Fruit fly (Drosophila melanogaster) whole organism, embryonic: ENCODE results near the gene Pcmt.

Source experiments
- Asciz ChIP-seq: fragments of 200-800 bp; sonication (Bioruptor generic); optimal IDR thresholded peaks from 2 replicates; lab custom pipeline; 2017; ENCODE audit warnings: missing biosample characterization, mild to moderate bottlenecking, missing genetic modification characterization, missing genetic modification reagents
- Blimp-1 ChIP-seq: fragments of 200-800 bp; sonication (Bioruptor generic); optimal IDR thresholded peaks from 3 replicates; lab custom pipeline; 2018; ENCODE audit warnings: missing biosample characterization, missing genetic modification characterization, mild to moderate bottlenecking, moderate library complexity, missing genetic modification reagents
- CG1024 ChIP-seq: fragments of 200-800 bp; sonication (Bioruptor generic); IDR thresholded peaks from 2 replicates; pipeline ENCODE4 v1.3.6; 2022; ENCODE audit warnings: missing biosample characterization, missing genetic modification characterization
- CG10654 ChIP-seq: fragments of 200-800 bp; sonication (Bioruptor generic); optimal IDR thresholded peaks from 2 replicates; lab custom pipeline; 2016; ENCODE audit warnings: missing biosample characterization, missing genetic modification characterization
- CG12659 ChIP-seq: fragments of 200-800 bp; sonication (Bioruptor generic); optimal IDR thresholded peaks from 3 replicates; lab custom pipeline; 2017; ENCODE audit warnings: mild to moderate bottlenecking, missing biosample characterization, missing genetic modification reagents, missing genetic modification characterization
- CG13287 ChIP-seq: fragments of 200-800 bp; sonication (Bioruptor generic); IDR thresholded peaks from 2 replicates; pipeline ENCODE4 v1.3.6; 2022; ENCODE audit warnings: missing biosample characterization, missing genetic modification characterization; ENCODE audit not compliant: partially characterized antibody
- CG13296 ChIP-seq: fragments of 200-800 bp; sonication (Bioruptor generic); optimal IDR thresholded peaks from 3 replicates; lab custom pipeline; 2018; ENCODE audit warnings: missing biosample characterization, mild to moderate bottlenecking, missing genetic modification characterization
- CG1529 ChIP-seq: fragments of 200-800 bp; sonication (Bioruptor generic); optimal IDR thresholded peaks from 3 replicates; lab custom pipeline; 2018; ENCODE audit warnings: missing biosample characterization, missing genetic modification characterization
- CG15479 ChIP-seq: fragments of 200-800 bp; sonication (Bioruptor generic); optimal IDR thresholded peaks from 3 replicates; lab custom pipeline; 2019; ENCODE audit warnings: missing biosample characterization, mild to moderate bottlenecking, missing genetic modification characterization, moderate library complexity
- CG15514 ChIP-seq: fragments of 200-800 bp; sonication (Bioruptor generic); optimal IDR thresholded peaks from 3 replicates; lab custom pipeline; 2017; ENCODE audit warnings: missing biosample characterization, missing genetic modification characterization, mild to moderate bottlenecking, moderate library complexity, missing genetic modification reagents
- CG17829 ChIP-seq: fragments of 200-800 bp; optimal IDR thresholded peaks from 2 replicates; lab custom pipeline; 2019; ENCODE audit warnings: missing biosample characterization, mild to moderate bottlenecking, missing genetic modification characterization, moderate library complexity
- CG18011 ChIP-seq: fragments of 200-800 bp; sonication (Bioruptor generic); optimal IDR thresholded peaks from 2 replicates; lab custom pipeline; 2017; ENCODE audit warnings: missing biosample characterization, missing genetic modification characterization, mild to moderate bottlenecking, moderate library complexity, missing genotype
- CG32767 ChIP-seq: fragments of 200-800 bp; sonication (Bioruptor generic); IDR thresholded peaks from 2 replicates; pipeline ENCODE4 v1.3.6; 2022; ENCODE audit warnings: missing biosample characterization, missing genetic modification characterization
- CG33557 ChIP-seq: fragments of 200-800 bp; sonication (Bioruptor generic); optimal IDR thresholded peaks from 2 replicates; lab custom pipeline; 2019; ENCODE audit warnings: missing biosample characterization, mild to moderate bottlenecking, missing genetic modification characterization, moderate library complexity
- CG34224 ChIP-seq: fragments of 200-800 bp; sonication (Bioruptor generic); IDR thresholded peaks from 3 replicates; pipeline ENCODE4 v1.3.6; 2022; ENCODE audit warnings: missing biosample characterization, missing genetic modification characterization; ENCODE audit not compliant: partially characterized antibody
- CG34376 ChIP-seq: fragments of 200-800 bp; sonication (Bioruptor generic); optimal IDR thresholded peaks from 2 replicates; lab custom pipeline; 2018; ENCODE audit warnings: missing biosample characterization, mild to moderate bottlenecking, missing genetic modification characterization
- CG5180 ChIP-seq: fragments of 200-800 bp; sonication (Bioruptor generic); optimal IDR thresholded peaks from 3 replicates; lab custom pipeline; 2017; ENCODE audit warnings: missing biosample characterization, missing genetic modification characterization, mild to moderate bottlenecking, moderate library complexity, missing genetic modification reagents
- CG6765 ChIP-seq: fragments of 200-800 bp; sonication (Bioruptor generic); optimal IDR thresholded peaks from 3 replicates; lab custom pipeline; 2017; ENCODE audit warnings: missing biosample characterization, mild to moderate bottlenecking, missing genetic modification characterization
- CG8924 ChIP-seq: fragments of 200-800 bp; optimal IDR thresholded peaks from 3 replicates; lab custom pipeline; 2019; ENCODE audit warnings: missing biosample characterization, mild to moderate bottlenecking, missing genetic modification characterization, moderate library complexity
- CG9797 ChIP-seq: fragments of 200-800 bp; sonication (Bioruptor generic); optimal IDR thresholded peaks from 3 replicates; lab custom pipeline; 2018; ENCODE audit warnings: missing biosample characterization, mild to moderate bottlenecking, missing genetic modification characterization
- Deaf1 ChIP-seq: fragments of 200-800 bp; optimal IDR thresholded peaks from 3 replicates; lab custom pipeline; 2019; ENCODE audit warnings: missing biosample characterization, mild to moderate bottlenecking, missing genetic modification characterization, moderate library complexity
- Dll ChIP-seq: fragments of 200-800 bp; sonication (Bioruptor generic); IDR thresholded peaks from 4 replicates; pipeline ENCODE4 v1.3.6; 2022; ENCODE audit warnings: missing biosample characterization, missing genetic modification characterization; ENCODE audit not compliant: partially characterized antibody
- Doc3 ChIP-seq: fragments of 200-800 bp; sonication (Bioruptor generic); IDR thresholded peaks from 3 replicates; pipeline ENCODE4 v1.3.6; 2022; ENCODE audit warnings: missing biosample characterization, missing genetic modification characterization; ENCODE audit not compliant: partially characterized antibody
- Dp ChIP-seq: fragments of 200-800 bp; sonication (Bioruptor generic); optimal IDR thresholded peaks from 2 replicates; lab custom pipeline; 2018; ENCODE audit warnings: missing biosample characterization, mild to moderate bottlenecking, missing genetic modification characterization, moderate library complexity
- Dref ChIP-seq: fragments of 200-800 bp; sonication (Bioruptor generic); IDR thresholded peaks from 2 replicates; pipeline ENCODE4 v1.3.6; 2022; ENCODE audit warnings: missing biosample characterization, missing genetic modification characterization
- Fer1 ChIP-seq: fragments of 200-800 bp; sonication (Bioruptor generic); optimal IDR thresholded peaks from 2 replicates; lab custom pipeline; 2017; ENCODE audit warnings: missing biosample characterization, mild to moderate bottlenecking, missing genetic modification characterization
- MESR4 ChIP-seq: fragments of 200-800 bp; sonication (Bioruptor generic); optimal IDR thresholded peaks from 2 replicates; lab custom pipeline; 2018; ENCODE audit warnings: missing biosample characterization, mild to moderate bottlenecking, missing genetic modification characterization, moderate library complexity
- Pdp1 ChIP-seq, 2 experiments: fragments of 200-800 bp; sonication (Bioruptor generic); optimal IDR thresholded peaks; 3 replicates each; lab custom pipeline; 2016; ENCODE audit warnings: missing biosample characterization in 2 of 2, missing genetic modification characterization in 2 of 2, mild to moderate bottlenecking in 1 of 2, moderate library complexity in 1 of 2
- ase ChIP-seq: fragments of 200-800 bp; sonication (Bioruptor generic); IDR thresholded peaks from 3 replicates; pipeline ENCODE4 v1.3.6; 2022; ENCODE audit warnings: missing biosample characterization, missing genetic modification characterization
- cg ChIP-seq: fragments of 200-800 bp; sonication (Bioruptor generic); optimal IDR thresholded peaks from 3 replicates; lab custom pipeline; 2019; ENCODE audit warnings: missing biosample characterization, mild to moderate bottlenecking, missing genetic modification characterization, moderate library complexity
- crp ChIP-seq, 2 experiments: fragments of 200-800 bp; sonication (Bioruptor generic); optimal IDR thresholded peaks; 2 replicates in 1 of 2; 3 replicates in 1 of 2; lab custom pipeline; 2017; ENCODE audit warnings: missing biosample characterization in 2 of 2, missing genetic modification characterization in 2 of 2, mild to moderate bottlenecking in 1 of 2, moderate library complexity in 1 of 2
- gfzf ChIP-seq: fragments of 200-800 bp; sonication (Bioruptor generic); optimal IDR thresholded peaks from 2 replicates; lab custom pipeline; 2016; ENCODE audit warnings: missing biosample characterization, mild to moderate bottlenecking, missing genetic modification characterization, moderate library complexity
- grn ChIP-seq: fragments of 200-800 bp; sonication (Bioruptor generic); optimal IDR thresholded peaks from 3 replicates; lab custom pipeline; 2017; ENCODE audit warnings: missing biosample characterization, missing genetic modification characterization
- hbn ChIP-seq: fragments of 200-800 bp; sonication (Bioruptor generic); IDR thresholded peaks from 2 replicates; pipeline ENCODE4 v1.3.6; 2022; ENCODE audit warnings: missing biosample characterization, missing genetic modification characterization; ENCODE audit not compliant: partially characterized antibody
- insv ChIP-seq, 2 experiments: fragments of 200-800 bp; sonication (Bioruptor generic); optimal IDR thresholded peaks; 3 replicates each; lab custom pipeline; 2016 to 2018; ENCODE audit warnings: missing biosample characterization in 2 of 2, missing genetic modification characterization in 2 of 2
- nerfin-1 ChIP-seq: fragments of 200-800 bp; sonication (Bioruptor generic); optimal IDR thresholded peaks from 3 replicates; lab custom pipeline; 2019; ENCODE audit warnings: missing biosample characterization, mild to moderate bottlenecking, missing genetic modification characterization, moderate library complexity
- nom ChIP-seq: fragments of 200-800 bp; sonication (Bioruptor generic); optimal IDR thresholded peaks from 2 replicates; lab custom pipeline; 2017; ENCODE audit warnings: missing biosample characterization, missing genetic modification characterization, mild to moderate bottlenecking, moderate library complexity, missing genetic modification reagents
- odd ChIP-seq: fragments of 200-800 bp; sonication (Bioruptor generic); optimal IDR thresholded peaks from 2 replicates; lab custom pipeline; 2017; ENCODE audit warnings: missing biosample characterization, mild to moderate bottlenecking, missing genetic modification characterization
- pb ChIP-seq: fragments of 200-800 bp; sonication (Bioruptor generic); optimal IDR thresholded peaks from 3 replicates; lab custom pipeline; 2016; ENCODE audit warnings: missing biosample characterization, missing genetic modification characterization
- phol ChIP-seq: fragments of 200-800 bp; sonication (Bioruptor generic); optimal IDR thresholded peaks from 3 replicates; lab custom pipeline; 2018; ENCODE audit warnings: missing biosample characterization, mild to moderate bottlenecking, missing genetic modification characterization, moderate library complexity
- pzg ChIP-seq: fragments of 200-800 bp; sonication (Bioruptor generic); optimal IDR thresholded peaks from 3 replicates; lab custom pipeline; 2018; ENCODE audit warnings: missing biosample characterization, mild to moderate bottlenecking, missing genetic modification characterization, moderate library complexity
- scrt ChIP-seq: fragments of 200-800 bp; sonication (Bioruptor generic); optimal IDR thresholded peaks from 2 replicates; lab custom pipeline; 2018; ENCODE audit warnings: missing biosample characterization, mild to moderate bottlenecking, missing genetic modification characterization, moderate library complexity
- sens ChIP-seq: fragments of 200-800 bp; sonication (Bioruptor generic); peaks from one replicate; lab custom pipeline; 2016; ENCODE audit warnings: missing biosample characterization, missing genetic modification characterization
- stwl ChIP-seq: fragments of 200-800 bp; sonication (Bioruptor generic); optimal IDR thresholded peaks from 3 replicates; lab custom pipeline; 2018; ENCODE audit warnings: missing biosample characterization, mild to moderate bottlenecking, missing genetic modification characterization, moderate library complexity
- tgo ChIP-seq: fragments of 200-800 bp; sonication (Bioruptor generic); IDR thresholded peaks from 3 replicates; pipeline ENCODE4 v1.3.6; 2022; ENCODE audit warnings: missing biosample characterization, missing genetic modification characterization
- usp ChIP-seq: fragments of >200 bp; optimal IDR thresholded peaks from 2 replicates; lab custom pipeline; 2017; ENCODE audit warnings: missing biosample characterization, missing genetic modification characterization

Pcmt gene

dm6 chr3R:5570635-5571436 lies 16.7 kb upstream of the Pcmt start, which contains the start of gene CRMP:
Gene CRMP, plus strand, starts transcription at chr3R:5571108.
- TF ChIP-seq cg, result peak; percentile 44
- TF ChIP-seq CG13296 (GFP tag; lab: Kevin White, UChicago), result peak; percentile 26
- TF ChIP-seq sens (GFP tag; lab: Kevin White, UChicago), result peak; percentile 7
- peak in 1 of 2 experiments; percentile 61 for TF ChIP-seq Pdp1 (GFP tag; optimal IDR thresholded peaks at IDR 0.05; lab: Kevin White, UChicago)
- peak; percentile 43 for TF ChIP-seq CG34376 (GFP tag; lab: Kevin White, UChicago)
- peak; percentile 22 for TF ChIP-seq CG5180 (GFP tag; lab: Kevin White, UChicago)
- TF ChIP-seq CG15514 (GFP tag; lab: Kevin White, UChicago), result peak; percentile 29
- peak; percentile 36 for TF ChIP-seq Fer1 (GFP tag; lab: Kevin White, UChicago)
- peak; percentile 15 for TF ChIP-seq Dp (GFP tag; lab: Kevin White, UChicago)
- peak; percentile 66 for TF ChIP-seq MESR4 (GFP tag; lab: Kevin White, UChicago)
- TF ChIP-seq Dll, result peak; percentile 49; the same call in 1 of the 4 replicates
- TF ChIP-seq Doc3 (GFP tag; lab: Robert Waterston, UW), result peak; percentile 43; the same call in 1 of the 3 replicates
- peak; percentile 24 for TF ChIP-seq CG33557
- no peak for TF ChIP-seq Dref (GFP tag; lab: Robert Waterston, UW)
- no peak for TF ChIP-seq CG1529 (GFP tag; lab: Kevin White, UChicago)
- peak in 1 of 2 experiments; percentile 60 for TF ChIP-seq crp (GFP tag; optimal IDR thresholded peaks at IDR 0.05; lab: Kevin White, UChicago)
- TF ChIP-seq nom (GFP tag; lab: Kevin White, UChicago), result peak; percentile 46
- peak; percentile 38 for TF ChIP-seq phol (tag; lab: Kevin White, UChicago)
- TF ChIP-seq CG1024, result no peak
- peak; percentile 62 for TF ChIP-seq Deaf1
- TF ChIP-seq odd (GFP tag; lab: Kevin White, UChicago), result peak; percentile 31
- TF ChIP-seq CG10654 (GFP tag; lab: Kevin White, UChicago), result no peak
- TF ChIP-seq CG18011 (GFP tag; lab: Kevin White, UChicago), result peak; percentile 88
- peak; percentile 48 to 90 for TF ChIP-seq insv (GFP tag; optimal IDR thresholded peaks at IDR 0.05; lab: Kevin White, UChicago)
- TF ChIP-seq CG8924 (tag; lab: Kevin White, UChicago), result peak; percentile 15
- TF ChIP-seq CG9797, result peak; percentile 34
- peak; percentile 25 for TF ChIP-seq CG12659 (GFP tag; lab: Kevin White, UChicago)
- no peak for TF ChIP-seq pb
- peak; percentile 99 for TF ChIP-seq stwl (tag; lab: Kevin White, UChicago)
- no peak for TF ChIP-seq Blimp-1
- peak; percentile 54 for TF ChIP-seq hbn (GFP tag; lab: Robert Waterston, UW)
- peak; percentile 40 for TF ChIP-seq CG6765 (GFP tag; lab: Kevin White, UChicago)
- no peak for TF ChIP-seq tgo (GFP tag; lab: Robert Waterston, UW)
- peak; percentile 70 for TF ChIP-seq CG34224 (GFP tag; lab: Robert Waterston, UW)
- peak; percentile 24 for TF ChIP-seq CG17829 (tag; lab: Kevin White, UChicago)
- TF ChIP-seq usp (GFP tag; lab: Kevin White, UChicago), result no peak
- no peak for TF ChIP-seq scrt (GFP tag; lab: Kevin White, UChicago)
- peak; percentile 65 for TF ChIP-seq gfzf (GFP tag; lab: Kevin White, UChicago)
- TF ChIP-seq pzg (GFP tag; lab: Kevin White, UChicago), result peak; percentile 8
- TF ChIP-seq CG15479 (GFP tag; lab: Kevin White, UChicago), result peak; percentile 38
- peak; percentile 4 for TF ChIP-seq Asciz (GFP tag; lab: Kevin White, UChicago)
- peak; percentile 70 for TF ChIP-seq nerfin-1 (tag; lab: Kevin White, UChicago)
- no peak for TF ChIP-seq ase
- TF ChIP-seq grn (GFP tag; lab: Kevin White, UChicago), result peak; percentile 92
- peak; percentile 89 for TF ChIP-seq CG32767
- peak; percentile 59 for TF ChIP-seq CG13287 (GFP tag; lab: Robert Waterston, UW)
